Worm (Caenorhabditis elegans) whole organism, L1 larva: ENCODE data around the gene col-95.

Experiments
- dpl-1 ChIP-seq, 3 experiments: fragments of 150-350 bp in 2 of 3; sonication (generic microtip) in 1 of 3; optimal IDR thresholded peaks; 2 replicates each; lab custom pipeline; 2014 to 2017; ENCODE audit warnings: missing biosample characterization in 3 of 3, missing genetic modification characterization in 3 of 3, missing genetic modification reagents in 3 of 3
- elt-2 ChIP-seq: sonication (generic microtip); optimal IDR thresholded peaks from 2 replicates; lab custom pipeline; 2016; ENCODE audit warnings: missing genetic modification characterization, mild to moderate bottlenecking, inconsistent platforms, missing compliant biosample characterization, missing genetic modification reagents
- nhr-11 ChIP-seq: fragments of 150-350 bp; optimal IDR thresholded peaks from 2 replicates; lab custom pipeline; 2014; ENCODE audit warnings: missing biosample characterization, missing genetic modification characterization

DNA sequence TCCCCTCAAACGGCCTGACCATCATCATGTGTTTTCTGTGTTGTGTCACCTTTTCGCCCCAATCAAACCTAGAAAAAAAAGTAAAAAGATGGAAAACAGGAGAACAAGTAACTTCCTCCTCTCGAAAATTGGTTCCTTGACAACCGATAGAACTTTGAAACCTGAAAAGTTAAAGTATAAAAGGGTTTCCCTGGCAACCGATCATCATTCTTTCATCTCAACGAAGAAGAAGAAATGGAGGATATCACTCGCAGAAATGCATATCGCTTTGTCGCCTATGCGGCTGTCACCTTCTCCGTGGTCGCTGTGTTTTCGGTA, at the start of gene col-95:
- TF ChIP-seq nhr-11 (tag; lab: Kevin White, UChicago), result no peak
- no peak for TF ChIP-seq elt-2 (tag; lab: Kevin White, UChicago)
- TF ChIP-seq dpl-1 (GFP tag; optimal IDR thresholded peaks at IDR 0.05; lab: Kevin White, UChicago), result no peak
